Worm (Caenorhabditis elegans): Measurements from ENCODE around the gene lin-49.

- TF ChIP-seq nhr-77 (tag; optimal IDR thresholded peaks at IDR 0.05) = no peak
- no peak for TF ChIP-seq mdl-1 (tag; optimal IDR thresholded peaks at IDR 0.05)
- TF ChIP-seq fos-1 (tag; optimal IDR thresholded peaks at IDR 0.05) = no peak
- TF ChIP-seq nhr-6 (tag; optimal IDR thresholded peaks at IDR 0.05) = no peak
- no peak for TF ChIP-seq nhr-10 (tag; optimal IDR thresholded peaks at IDR 0.05)
- no peak for TF ChIP-seq ama-1 (optimal IDR thresholded peaks at IDR 0.05)
- TF ChIP-seq ztf-11 (tag; optimal IDR thresholded peaks at IDR 0.05) = no peak
- TF ChIP-seq peb-1 (tag; optimal IDR thresholded peaks at IDR 0.05) = no peak
- TF ChIP-seq nhr-129 (tag; optimal IDR thresholded peaks at IDR 0.05) = no peak
These were observed 24.7 kb upstream of the lin-49 start, which contains the start of gene clec-181 for ce11 chrIV:8595767-8596166.

Data from whole organism, L2 larva.